Worm (Caenorhabditis elegans): ENCODE measurements around the gene metl-6.

ce11 chrIII:3887586-3887985, 33.9 kb downstream of the metl-6 start:
- TF ChIP-seq mep-1 (tag; optimal IDR thresholded peaks at IDR 0.05) (no peak), unc-62 (GFP tag; optimal IDR thresholded peaks at IDR 0.05) (no peak), ztf-11 (tag; optimal IDR thresholded peaks at IDR 0.05) (no peak), elt-3 (tag; optimal IDR thresholded peaks at IDR 0.05) (no peak), nhr-237 (tag; optimal IDR thresholded peaks at IDR 0.05) (no peak), snpc-4 (tag; optimal IDR thresholded peaks at IDR 0.05) (no peak), ham-2 (GFP tag; optimal IDR thresholded peaks at IDR 0.05) (no peak), nhr-76 (tag; optimal IDR thresholded peaks at IDR 0.05) (no peak), pha-4 (tag; optimal IDR thresholded peaks at IDR 0.05) (no peak), unc-120 (tag; optimal IDR thresholded peaks at IDR 0.05; ENCODE audit: poor library complexity, severe bottlenecking) (no peak), nhr-28 (tag; optimal IDR thresholded peaks at IDR 0.05) (no peak), mab-5 (tag; optimal IDR thresholded peaks at IDR 0.05) (no peak), nhr-2 (tag; optimal IDR thresholded peaks at IDR 0.05) (no peak)
